Fruit fly (Drosophila melanogaster): ENCODE data around the gene Ilp3.

Ilp3 gene

DNA sequence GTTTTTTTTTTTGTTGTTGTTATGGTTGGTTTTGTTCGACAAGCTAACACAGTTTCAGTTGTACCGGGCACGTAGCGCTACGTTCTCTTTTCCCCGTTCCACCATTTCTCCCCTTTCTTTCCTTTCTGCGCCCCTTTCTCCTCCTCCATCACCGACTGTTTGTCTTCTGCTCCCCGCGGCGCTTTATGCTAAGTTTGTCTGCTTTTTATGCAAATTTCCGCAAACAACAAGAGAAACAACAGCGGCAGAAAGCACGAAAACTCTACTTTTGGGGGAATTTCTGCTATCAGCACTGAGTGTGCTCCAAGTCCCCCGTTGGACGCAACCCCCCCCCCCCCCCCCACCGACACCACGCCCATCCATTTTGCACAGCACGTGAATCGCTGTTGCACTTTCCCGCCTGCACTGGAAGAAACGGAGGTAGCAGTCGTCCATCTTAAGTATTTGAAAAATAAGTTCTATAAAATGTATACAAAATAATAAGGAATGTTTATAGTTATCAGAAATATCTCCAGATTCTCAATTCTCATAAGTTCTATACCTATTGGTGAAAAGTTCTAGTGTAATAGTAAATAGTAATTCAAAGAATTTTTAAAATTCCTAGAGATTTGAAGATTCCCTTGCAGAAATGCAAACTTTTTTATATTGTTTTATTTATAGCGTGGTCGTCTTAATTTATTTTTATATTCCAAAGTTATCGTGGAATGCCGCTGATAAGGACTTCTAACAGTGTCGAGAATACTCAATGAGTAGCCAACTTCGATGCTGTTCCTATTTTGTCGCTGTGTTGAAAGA lies 36.8 kb downstream of the Ilp3 start (continued):
- TF ChIP-seq CG4282 (GFP tag; optimal IDR thresholded peaks at IDR 0.05) (no peak), CG10267 (tag; optimal IDR thresholded peaks at IDR 0.05) (no peak), CG10979 (tag; optimal IDR thresholded peaks at IDR 0.05) (no peak), cato (GFP tag; optimal IDR thresholded peaks at IDR 0.05; ENCODE audit: borderline replicate concordance) (no peak), croc (GFP tag; conservative IDR thresholded peaks at IDR 0.05) (no peak), sim (GFP tag; IDR thresholded peaks at IDR 0.05) (no peak), CG1024 (GFP tag; IDR thresholded peaks at IDR 0.05) (no peak), chn (GFP tag; optimal IDR thresholded peaks at IDR 0.05) (no peak), HmgD (GFP tag; optimal IDR thresholded peaks at IDR 0.05) (no peak), CG9876 (GFP tag; optimal IDR thresholded peaks at IDR 0.05) (no peak), Gsc (GFP tag; IDR thresholded peaks at IDR 0.05) (no peak), CG7839 (tag; optimal IDR thresholded peaks at IDR 0.05) (peak; percentile 12), Six4 (GFP tag; optimal IDR thresholded peaks at IDR 0.05) (no peak), Hsf (GFP tag; optimal IDR thresholded peaks at IDR 0.05) (no peak), aop (GFP tag; IDR thresholded peaks at IDR 0.05) (no peak), bsh (GFP tag; optimal IDR thresholded peaks at IDR 0.05) (no peak), cas (GFP tag; IDR thresholded peaks at IDR 0.05) (no peak), CkIIα-i1 (GFP tag; IDR thresholded peaks at IDR 0.05) (no peak), CG8290 (GFP tag; optimal IDR thresholded peaks at IDR 0.05) (no peak), CG8290 (tag; optimal IDR thresholded peaks at IDR 0.05) (no peak), pan (optimal IDR thresholded peaks at IDR 0.05) (no peak), pan (GFP tag; optimal IDR thresholded peaks at IDR 0.05 in 1 of 2, IDR thresholded peaks at IDR 0.05 in 1 of 2) (peak in 1 of 2 experiments; percentile 15), ara (GFP tag; IDR thresholded peaks at IDR 0.05) (no peak), CG15514 (GFP tag; optimal IDR thresholded peaks at IDR 0.05) (no peak), E2f1 (GFP tag; IDR thresholded peaks at IDR 0.05) (no peak), wdn (GFP tag; IDR thresholded peaks at IDR 0.05) (no peak), trem (tag; optimal IDR thresholded peaks at IDR 0.05) (no peak), CG10959 (GFP tag; IDR thresholded peaks at IDR 0.05) (no peak), CG4730 (GFP tag; IDR thresholded peaks at IDR 0.05) (no peak), CG3065 (GFP tag; optimal IDR thresholded peaks at IDR 0.05) (no peak), HHEX (GFP tag; optimal IDR thresholded peaks at IDR 0.05) (no peak), gcm (GFP tag; optimal IDR thresholded peaks at IDR 0.05) (no peak), CG12391 (tag; optimal IDR thresholded peaks at IDR 0.05) (no peak), CG11247 (GFP tag; IDR thresholded peaks at IDR 0.05) (no peak), Sox102F (GFP tag; optimal IDR thresholded peaks at IDR 0.05) (peak; percentile 2), cwo (GFP tag; optimal IDR thresholded peaks at IDR 0.05) (peak; percentile 45), Med (GFP tag) (peak; percentile 48), Max (GFP tag; optimal IDR thresholded peaks at IDR 0.05) (no peak), GATAe (GFP tag; conservative IDR thresholded peaks at IDR 0.05) (no peak), Dip3 (GFP tag; optimal IDR thresholded peaks at IDR 0.05) (no peak), trh (GFP tag; optimal IDR thresholded peaks at IDR 0.05) (no peak), CG15696 (tag; optimal IDR thresholded peaks at IDR 0.05) (no peak), nau (GFP tag; optimal IDR thresholded peaks at IDR 0.05) (no peak), schlank (tag; optimal IDR thresholded peaks at IDR 0.05) (no peak), ERR (GFP tag; optimal IDR thresholded peaks at IDR 0.05) (no peak), gsb (GFP tag; IDR thresholded peaks at IDR 0.05) (no peak), Ets65A (GFP tag) (no peak), Dll (GFP tag; IDR thresholded peaks at IDR 0.05; ENCODE audit: partially characterized antibody) (no peak), D (optimal IDR thresholded peaks at IDR 0.05) (no peak), D (GFP tag; optimal IDR thresholded peaks at IDR 0.05) (no peak), Ravus (GFP tag; IDR thresholded peaks at IDR 0.05) (no peak), CG4360 (GFP tag; IDR thresholded peaks at IDR 0.05) (no peak)
